Worm (Caenorhabditis elegans) whole organism, young adult: ENCODE measurements around the gene str-89.

Experiments
- B0019.2 ChIP-seq: fragments of 200-800 bp; sonication (Bioruptor generic); conservative IDR thresholded peaks from 2 replicates; pipeline ENCODE4 v1.3.6; 2022; ENCODE audit warnings: missing genetic modification reagents, missing genetic modification characterization, missing compliant biosample characterization
- C17E4.6 ChIP-seq: fragments of 200-800 bp; sonication (Bioruptor generic); IDR thresholded peaks from 2 replicates; pipeline ENCODE4 v1.3.6; 2022; ENCODE audit warnings: missing genetic modification reagents, missing genetic modification characterization, missing compliant biosample characterization
- D2030.7 ChIP-seq: fragments of 200-800 bp; sonication (Bioruptor generic); IDR thresholded peaks from 2 replicates; pipeline ENCODE4 v1.3.6; 2022; ENCODE audit warnings: missing genetic modification reagents, missing genetic modification characterization, missing compliant biosample characterization
- F39B2.1 ChIP-seq: fragments of 200-800 bp; sonication (Bioruptor generic); IDR thresholded peaks from 2 replicates; pipeline ENCODE4 v1.3.6; 2022; ENCODE audit warnings: missing genetic modification reagents, missing genetic modification characterization, missing compliant biosample characterization
- F49E8.2 ChIP-seq: sonication (generic microtip); optimal IDR thresholded peaks from 3 replicates; lab custom pipeline; 2017; ENCODE audit warnings: missing genetic modification characterization, mild to moderate bottlenecking, missing compliant biosample characterization, antibody characterized with exemption, moderate library complexity; ENCODE audit not compliant: insufficient read depth
- K12H6.12 ChIP-seq: fragments of 200-800 bp; sonication (Bioruptor generic); optimal IDR thresholded peaks from 2 replicates; lab custom pipeline; 2018; ENCODE audit warnings: mild to moderate bottlenecking, missing genetic modification characterization, missing compliant biosample characterization
- T07F8.4 ChIP-seq: sonication (generic microtip); optimal IDR thresholded peaks from 2 replicates; lab custom pipeline; 2016; ENCODE audit warnings: mild to moderate bottlenecking, missing genetic modification characterization, moderate library complexity, missing compliant biosample characterization
- ZK185.1 ChIP-seq: sonication (generic microtip); optimal IDR thresholded peaks from 2 replicates; lab custom pipeline; 2016; ENCODE audit warnings: mild to moderate bottlenecking, missing genetic modification characterization, missing compliant biosample characterization; ENCODE audit not compliant: poor library complexity, severe bottlenecking
- akir-1 ChIP-seq: fragments of 200-800 bp; sonication (Bioruptor generic); optimal IDR thresholded peaks from 2 replicates; lab custom pipeline; 2018; ENCODE audit warnings: mild to moderate bottlenecking, missing genetic modification characterization, moderate library complexity, missing compliant biosample characterization
- aptf-3 ChIP-seq: fragments of 200-800 bp; sonication (Bioruptor generic); IDR thresholded peaks from 2 replicates; pipeline ENCODE4 v1.3.6; 2022; ENCODE audit warnings: missing genetic modification characterization, missing compliant biosample characterization
- atf-7 ChIP-seq: sonication (generic microtip); optimal IDR thresholded peaks from 2 replicates; lab custom pipeline; 2017; ENCODE audit warnings: mild to moderate bottlenecking, missing genetic modification characterization, missing compliant biosample characterization
- attf-3 ChIP-seq: fragments of 200-800 bp; sonication (Bioruptor generic); conservative IDR thresholded peaks from 2 replicates; pipeline ENCODE4 v1.3.6; 2022; ENCODE audit warnings: missing genetic modification reagents, missing genetic modification characterization, missing compliant biosample characterization
- ccch-3 ChIP-seq: fragments of 200-800 bp; sonication (Bioruptor generic); optimal IDR thresholded peaks from 2 replicates; lab custom pipeline; 2018; ENCODE audit warnings: mild to moderate bottlenecking, missing genetic modification characterization, missing compliant biosample characterization
- cebp-2 ChIP-seq: fragments of 200-800 bp; sonication (Bioruptor generic); IDR thresholded peaks from 2 replicates; pipeline ENCODE4 v1.3.6; 2022; ENCODE audit warnings: missing genetic modification characterization, missing compliant biosample characterization
- ceh-79 ChIP-seq: sonication (generic microtip); optimal IDR thresholded peaks from 2 replicates; lab custom pipeline; 2017; ENCODE audit warnings: mild to moderate bottlenecking, missing genetic modification characterization, missing compliant biosample characterization
- ceh-91 ChIP-seq: fragments of 200-800 bp; sonication (Bioruptor generic); IDR thresholded peaks from 2 replicates; pipeline ENCODE4 v1.3.6; 2022; ENCODE audit warnings: missing genetic modification reagents, missing genetic modification characterization, missing compliant biosample characterization
- dox-1 ChIP-seq: fragments of 200-800 bp; sonication (Bioruptor generic); IDR thresholded peaks from 2 replicates; pipeline ENCODE4 v1.3.6; 2022; ENCODE audit warnings: missing genetic modification reagents, missing genetic modification characterization, missing compliant biosample characterization
- ets-4 ChIP-seq: fragments of 200-800 bp; sonication (Bioruptor generic); optimal IDR thresholded peaks from 2 replicates; lab custom pipeline; 2018; ENCODE audit warnings: mild to moderate bottlenecking, missing genetic modification characterization, missing compliant biosample characterization
- hlh-26 ChIP-seq: fragments of 200-800 bp; sonication (Bioruptor generic); conservative IDR thresholded peaks from 2 replicates; pipeline ENCODE4 v1.3.6; 2022; ENCODE audit warnings: missing genetic modification reagents, missing genetic modification characterization, missing compliant biosample characterization
- hmg-1.2 ChIP-seq: fragments of 200-800 bp; sonication (Bioruptor generic); IDR thresholded peaks from 2 replicates; pipeline ENCODE4 v1.3.6; 2022; ENCODE audit warnings: missing genetic modification reagents, missing genetic modification characterization, missing compliant biosample characterization
- hmg-20 ChIP-seq: fragments of 200-800 bp; sonication (Bioruptor generic); IDR thresholded peaks from 2 replicates; pipeline ENCODE4 v1.3.6; 2022; ENCODE audit warnings: missing genetic modification reagents, missing genetic modification characterization, missing compliant biosample characterization
- hrde-1 ChIP-seq: sonication (generic microtip); optimal IDR thresholded peaks from 2 replicates; lab custom pipeline; 2016; ENCODE audit warnings: missing genetic modification characterization, mild to moderate bottlenecking, missing compliant biosample characterization, moderate library complexity, missing genotype, missing genetic modification reagents, borderline replicate concordance
- hsf-1 ChIP-seq: fragments of 200-800 bp; sonication (Bioruptor generic); IDR thresholded peaks from 2 replicates; pipeline ENCODE4 v1.3.6; 2022; ENCODE audit warnings: missing genetic modification reagents, missing genetic modification characterization, missing compliant biosample characterization
- let-526 ChIP-seq: fragments of 200-800 bp; sonication (Bioruptor generic); IDR thresholded peaks from 2 replicates; pipeline ENCODE4 v1.3.6; 2022; ENCODE audit warnings: missing genetic modification reagents, missing genetic modification characterization, missing compliant biosample characterization
- let-607 ChIP-seq, 2 experiments: fragments of 200-800 bp in 1 of 2; sonication (Bioruptor generic) in 1 of 2; sonication (generic microtip) in 1 of 2; optimal IDR thresholded peaks; 2 replicates each; lab custom pipeline; 2016 to 2018; ENCODE audit warnings: mild to moderate bottlenecking in 2 of 2, missing compliant biosample characterization in 2 of 2, missing genetic modification characterization in 2 of 2, moderate library complexity in 2 of 2, missing genotype in 1 of 2
- lin-26 ChIP-seq: fragments of 200-800 bp; sonication (Bioruptor generic); IDR thresholded peaks from 2 replicates; pipeline ENCODE4 v1.3.6; 2022; ENCODE audit warnings: missing genetic modification reagents, missing genetic modification characterization, missing compliant biosample characterization
- lsl-1 ChIP-seq: fragments of 200-800 bp; sonication (Bioruptor generic); optimal IDR thresholded peaks from 2 replicates; lab custom pipeline; 2018; ENCODE audit warnings: mild to moderate bottlenecking, missing genetic modification characterization, moderate library complexity, missing compliant biosample characterization
- madf-6 ChIP-seq: fragments of 200-800 bp; sonication (Bioruptor generic); IDR thresholded peaks from 2 replicates; pipeline ENCODE4 v1.3.6; 2022; ENCODE audit warnings: missing genetic modification reagents, missing genetic modification characterization, missing compliant biosample characterization
- mel-28 ChIP-seq: sonication (generic microtip); optimal IDR thresholded peaks from 2 replicates; lab custom pipeline; 2016; ENCODE audit warnings: borderline replicate concordance, mild to moderate bottlenecking, missing genetic modification characterization, missing compliant biosample characterization
- nfya-2 ChIP-seq: fragments of 200-800 bp; sonication (Bioruptor generic); IDR thresholded peaks from 2 replicates; pipeline ENCODE4 v1.3.6; 2022; ENCODE audit warnings: missing genetic modification reagents, missing genetic modification characterization, missing compliant biosample characterization
- nhr-120 ChIP-seq: fragments of 200-800 bp; sonication (Bioruptor generic); IDR thresholded peaks from 2 replicates; pipeline ENCODE4 v1.3.6; 2022; ENCODE audit warnings: missing genetic modification characterization, missing compliant biosample characterization
- nhr-179 ChIP-seq: sonication (generic microtip); optimal IDR thresholded peaks from 2 replicates; lab custom pipeline; 2016; ENCODE audit warnings: mild to moderate bottlenecking, missing genetic modification characterization, missing compliant biosample characterization
- nhr-80 ChIP-seq: sonication (generic microtip); optimal IDR thresholded peaks from 2 replicates; lab custom pipeline; 2016; ENCODE audit warnings: missing genetic modification characterization, missing compliant biosample characterization
- pbrm-1 ChIP-seq: fragments of 200-800 bp; sonication (Bioruptor generic); IDR thresholded peaks from 2 replicates; pipeline ENCODE4 v1.3.6; 2022; ENCODE audit warnings: missing genetic modification reagents, missing genetic modification characterization, missing compliant biosample characterization
- rpc-1 ChIP-seq, 2 experiments: fragments of 150-350 bp in 1 of 2; sonication (generic microtip) in 1 of 2; optimal IDR thresholded peaks; 2 replicates each; lab custom pipeline; 2014 to 2018; ENCODE audit warnings: missing biosample characterization in 1 of 2, missing genetic modification characterization in 1 of 2, missing genetic modification reagents in 1 of 2, missing genotype in 1 of 2
- snpc-1.1 ChIP-seq: sonication (generic microtip); optimal IDR thresholded peaks from 2 replicates; lab custom pipeline; 2017; ENCODE audit warnings: missing genetic modification characterization, mild to moderate bottlenecking, missing compliant biosample characterization, antibody characterized with exemption, moderate library complexity, missing genotype, missing genetic modification reagents; ENCODE audit not compliant: insufficient read depth
- snpc-1.3 ChIP-seq: sonication (generic microtip); optimal IDR thresholded peaks from 2 replicates; lab custom pipeline; 2017; ENCODE audit warnings: missing genetic modification characterization, mild to moderate bottlenecking, missing compliant biosample characterization, antibody characterized with exemption, moderate library complexity, missing genotype, missing genetic modification reagents; ENCODE audit not compliant: insufficient read depth
- snpc-3.4 ChIP-seq: sonication (generic microtip); optimal IDR thresholded peaks from 2 replicates; lab custom pipeline; 2017; ENCODE audit warnings: missing genetic modification characterization, mild to moderate bottlenecking, missing compliant biosample characterization, antibody characterized with exemption, moderate library complexity, missing genotype, missing genetic modification reagents
- snpc-4 ChIP-seq, 5 experiments: fragments of 150-350 bp in 1 of 5; sonication (generic microtip) in 4 of 5; optimal IDR thresholded peaks; 2 replicates each; lab custom pipeline; 2014 to 2018; ENCODE audit warnings: missing genetic modification characterization in 5 of 5, missing biosample characterization in 3 of 5, antibody characterized with exemption in 2 of 5, mild to moderate bottlenecking in 2 of 5, missing compliant biosample characterization in 2 of 5, missing genotype in 2 of 5, moderate library complexity in 2 of 5, missing genetic modification reagents in 1 of 5
- xnd-1 ChIP-seq: sonication (generic microtip); optimal IDR thresholded peaks from 2 replicates; lab custom pipeline; 2016; ENCODE audit warnings: missing genotype, missing genetic modification reagents, missing genetic modification characterization, missing compliant biosample characterization
- zfh-2 ChIP-seq: fragments of 200-800 bp; sonication (Bioruptor generic); conservative IDR thresholded peaks from 2 replicates; pipeline ENCODE4 v1.3.6; 2022; ENCODE audit warnings: missing genetic modification reagents, missing genetic modification characterization, missing compliant biosample characterization
- ztf-22 ChIP-seq: fragments of 200-800 bp; sonication (Bioruptor generic); optimal IDR thresholded peaks from 2 replicates; lab custom pipeline; 2018; ENCODE audit warnings: mild to moderate bottlenecking, missing genetic modification characterization, moderate library complexity, missing compliant biosample characterization

The str-89 gene

DNA sequence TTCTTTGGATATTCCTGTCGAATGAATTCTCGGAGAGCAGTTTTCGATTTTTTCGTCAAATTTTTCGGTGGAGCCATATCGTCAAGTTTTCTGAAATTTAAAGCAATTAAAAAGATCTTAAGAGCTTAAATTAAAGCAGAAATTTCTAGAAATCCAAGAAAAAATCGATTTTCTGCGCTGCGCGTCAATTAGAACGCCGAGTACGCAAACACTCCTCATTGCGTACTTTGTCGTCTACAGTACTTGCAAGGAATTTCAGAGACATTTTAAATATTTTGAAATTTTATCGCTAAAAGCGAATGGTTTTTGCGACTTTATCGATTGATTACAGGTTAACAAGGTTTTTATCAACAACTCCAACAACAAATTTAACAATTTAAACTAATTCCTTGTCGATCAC lies 13.4 kb upstream of the str-89 start:
- TF ChIP-seq nhr-179 (tag; lab: Kevin White, UChicago): no peak
- no peak for TF ChIP-seq nfya-2 (GFP tag; lab: Robert Waterston, UW)
- TF ChIP-seq hsf-1 (GFP tag; lab: Robert Waterston, UW): 0 out of 2 replicates have a peak, but pooled peaks have one; percentile 25
- TF ChIP-seq nhr-80 (tag; lab: Kevin White, UChicago): no peak
- peak; percentile 64 for TF ChIP-seq madf-6
- no peak for TF ChIP-seq K12H6.12 (tag; lab: Kevin White, UChicago)
- TF ChIP-seq ccch-3 (GFP tag; lab: Kevin White, UChicago): no peak
- no peak for TF ChIP-seq dox-1 (GFP tag; lab: Robert Waterston, UW)
- TF ChIP-seq snpc-1.1: no peak
- TF ChIP-seq mel-28 (tag; lab: Kevin White, UChicago): no peak
- TF ChIP-seq lsl-1 (GFP tag; lab: Kevin White, UChicago): peak; percentile 75
- TF ChIP-seq hlh-26: no peak
- TF ChIP-seq F49E8.2 (tag; lab: Kevin White, UChicago): peak; percentile 2
- TF ChIP-seq ceh-91 (GFP tag; lab: Robert Waterston, UW): no peak
- TF ChIP-seq snpc-1.3 (tag; lab: Kevin White, UChicago): no peak
- TF ChIP-seq D2030.7 (GFP tag; lab: Robert Waterston, UW): peak; percentile 48; the same call in 1 of the 2 replicates
- TF ChIP-seq nhr-120 (GFP tag; lab: Robert Waterston, UW): no peak
- TF ChIP-seq let-526 (GFP tag; lab: Robert Waterston, UW): no peak
- no peak for TF ChIP-seq pbrm-1 (GFP tag; lab: Robert Waterston, UW)
- no peak for TF ChIP-seq hmg-1.2
- no peak for TF ChIP-seq akir-1 (GFP tag; lab: Kevin White, UChicago)
- no peak for TF ChIP-seq attf-3 (GFP tag; lab: Robert Waterston, UW)
- no peak for TF ChIP-seq B0019.2 (GFP tag; lab: Robert Waterston, UW)

DNA sequence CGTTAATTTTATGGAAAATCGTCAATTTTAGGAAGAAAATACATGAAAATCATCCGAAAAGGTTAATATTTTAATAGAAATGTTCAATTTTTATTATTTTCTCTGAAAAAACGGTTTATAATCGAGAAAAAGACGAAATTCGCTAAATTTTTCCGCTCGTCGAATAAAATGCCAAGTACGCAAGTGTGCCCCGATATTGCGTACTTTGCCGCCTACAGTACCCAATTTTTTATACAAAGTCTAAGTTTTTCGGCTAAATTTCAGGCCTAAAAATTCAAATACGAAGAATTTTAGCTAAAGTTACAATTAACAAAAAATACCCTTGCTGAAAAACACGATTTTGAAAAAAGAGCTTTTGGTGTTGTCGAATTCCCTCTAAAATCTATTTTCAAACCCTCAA lies 9.8 kb upstream of the str-89 start:
- TF ChIP-seq xnd-1: peak; percentile 56
- TF ChIP-seq lin-26: no peak
- TF ChIP-seq lsl-1 (GFP tag; lab: Kevin White, UChicago): peak; percentile 88
- 0 out of 2 replicates have a peak, but pooled peaks have one; percentile 16 for TF ChIP-seq ceh-91 (GFP tag; lab: Robert Waterston, UW)
- peak; percentile 48 for TF ChIP-seq D2030.7 (GFP tag; lab: Robert Waterston, UW)
- no peak for TF ChIP-seq F39B2.1 (GFP tag; lab: Robert Waterston, UW)
- peak; percentile 63 for TF ChIP-seq madf-6
- TF ChIP-seq, all 124 proteins: peak for 5

DNA sequence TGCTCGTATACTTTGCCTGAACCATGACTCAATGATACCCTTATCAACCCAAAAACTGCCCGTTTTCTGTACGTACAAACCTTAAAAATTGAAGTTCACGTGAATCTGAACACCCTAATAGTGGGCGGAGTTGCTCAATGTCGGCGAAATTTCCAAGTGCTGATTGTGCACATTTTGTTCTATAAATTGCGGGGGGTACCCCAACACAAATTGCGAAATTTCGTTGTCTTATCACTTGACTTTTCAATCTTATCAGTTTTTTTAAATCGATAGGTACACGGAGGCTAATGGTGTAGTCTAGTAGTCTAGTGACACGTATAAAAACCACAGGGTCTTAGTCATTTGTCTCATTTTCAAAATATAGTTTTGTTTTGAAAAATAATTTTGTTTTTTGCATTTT lies 9.4 kb upstream of the str-89 start, which contains the start of gene fbxa-108:
Gene fbxa-108, minus strand, starts transcription at position 158 of the 400 bp plus-strand sequence.
- TF ChIP-seq ZK185.1 (tag; lab: Kevin White, UChicago): no peak
- no peak for TF ChIP-seq aptf-3 (GFP tag; lab: Robert Waterston, UW)
- no peak for TF ChIP-seq hrde-1 (tag; lab: Kevin White, UChicago)
- no peak for TF ChIP-seq hmg-20 (GFP tag; lab: Robert Waterston, UW)
- no peak for TF ChIP-seq snpc-4 (GFP tag; optimal IDR thresholded peaks at IDR 0.05; lab: Kevin White, UChicago)
- TF ChIP-seq snpc-4 (tag; optimal IDR thresholded peaks at IDR 0.05; lab: Kevin White, UChicago): peak in 3 of 4 experiments; percentile 45 to 71 (median 61)
- no peak for TF ChIP-seq T07F8.4 (tag; lab: Kevin White, UChicago)
- no peak for TF ChIP-seq hlh-26
- no peak for TF ChIP-seq C17E4.6 (GFP tag; lab: Robert Waterston, UW)
- no peak for TF ChIP-seq snpc-1.3 (tag; lab: Kevin White, UChicago)
- no peak for TF ChIP-seq nfya-2 (GFP tag; lab: Robert Waterston, UW)
- TF ChIP-seq cebp-2 (GFP tag; lab: Robert Waterston, UW): no peak
- no peak for TF ChIP-seq lsl-1 (GFP tag; lab: Kevin White, UChicago)
- TF ChIP-seq let-607 (tag; optimal IDR thresholded peaks at IDR 0.05; lab: Kevin White, UChicago): peak; percentile 14 to 35
- TF ChIP-seq rpc-1 (optimal IDR thresholded peaks at IDR 0.05; lab: Kevin White, UChicago): no peak
- no peak for TF ChIP-seq rpc-1 (tag; optimal IDR thresholded peaks at IDR 0.05; lab: Kevin White, UChicago)
- peak; percentile 67 for TF ChIP-seq ets-4 (GFP tag; lab: Kevin White, UChicago)
- TF ChIP-seq ceh-79: no peak
- no peak for TF ChIP-seq nhr-179 (tag; lab: Kevin White, UChicago)
- TF ChIP-seq zfh-2 (GFP tag; lab: Robert Waterston, UW): no peak
- peak; percentile 79 for TF ChIP-seq ztf-22 (GFP tag; lab: Kevin White, UChicago)
- TF ChIP-seq atf-7 (tag; lab: Kevin White, UChicago): peak; percentile 78
- no peak for TF ChIP-seq D2030.7 (GFP tag; lab: Robert Waterston, UW)
- no peak for TF ChIP-seq snpc-3.4 (tag; lab: Kevin White, UChicago)
